Worm (Caenorhabditis elegans): ENCODE results near the gene T22B7.8.

Gene T22B7.8

ce11 chrX:5631626-5632025 is at the start of gene T22B7.8:
T22B7.8 (plus strand) TSS chrX:5631926.
- no peak for TF ChIP-seq him-1 (tag; optimal IDR thresholded peaks at IDR 0.05)
- no peak for TF ChIP-seq dao-5 (tag; optimal IDR thresholded peaks at IDR 0.05)
- TF ChIP-seq W03F9.2 (tag; optimal IDR thresholded peaks at IDR 0.05) = no peak

DNA sequence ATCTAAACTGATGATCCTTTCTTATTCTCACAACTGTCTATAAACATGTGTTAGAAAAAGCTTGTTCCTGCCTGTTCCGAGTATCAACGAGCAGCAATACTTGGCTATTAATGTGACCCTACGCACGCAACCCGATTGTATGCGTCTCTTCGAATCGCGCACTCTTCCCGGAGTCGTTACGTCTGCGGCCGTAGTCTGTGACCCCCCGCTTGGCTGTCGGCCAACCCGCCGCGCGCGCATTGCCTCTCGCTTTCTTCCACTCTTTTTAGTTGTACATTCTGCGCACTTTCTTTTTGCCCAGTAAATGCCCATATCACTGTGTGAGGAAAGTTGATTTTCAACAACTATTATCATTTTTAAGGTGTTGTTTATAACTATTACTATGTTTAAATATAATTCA is 39.9 kb upstream of the T22B7.8 start:
- TF ChIP-seq dao-5 (tag; optimal IDR thresholded peaks at IDR 0.05) (no peak), him-1 (tag; optimal IDR thresholded peaks at IDR 0.05) (no peak), W03F9.2 (tag; optimal IDR thresholded peaks at IDR 0.05) (no peak)

ce11 chrX:5592517-5593183 is 39.1 kb upstream of the T22B7.8 start, which contains the start of gene unc-97:
unc-97 (plus strand) TSS chrX:5593133.
- no peak for TF ChIP-seq W03F9.2 (tag; optimal IDR thresholded peaks at IDR 0.05)
- TF ChIP-seq him-1 (tag; optimal IDR thresholded peaks at IDR 0.05) = no peak
- no peak for TF ChIP-seq dao-5 (tag; optimal IDR thresholded peaks at IDR 0.05)

ce11 chrX:5599224-5599623 is 32.5 kb upstream of the T22B7.8 start, which contains the start of gene sulp-2:
sulp-2 (minus strand) TSS chrX:5599330.
- TF ChIP-seq dao-5 (tag; optimal IDR thresholded peaks at IDR 0.05) (no peak), W03F9.2 (tag; optimal IDR thresholded peaks at IDR 0.05) (no peak), him-1 (tag; optimal IDR thresholded peaks at IDR 0.05) (no peak)

DNA sequence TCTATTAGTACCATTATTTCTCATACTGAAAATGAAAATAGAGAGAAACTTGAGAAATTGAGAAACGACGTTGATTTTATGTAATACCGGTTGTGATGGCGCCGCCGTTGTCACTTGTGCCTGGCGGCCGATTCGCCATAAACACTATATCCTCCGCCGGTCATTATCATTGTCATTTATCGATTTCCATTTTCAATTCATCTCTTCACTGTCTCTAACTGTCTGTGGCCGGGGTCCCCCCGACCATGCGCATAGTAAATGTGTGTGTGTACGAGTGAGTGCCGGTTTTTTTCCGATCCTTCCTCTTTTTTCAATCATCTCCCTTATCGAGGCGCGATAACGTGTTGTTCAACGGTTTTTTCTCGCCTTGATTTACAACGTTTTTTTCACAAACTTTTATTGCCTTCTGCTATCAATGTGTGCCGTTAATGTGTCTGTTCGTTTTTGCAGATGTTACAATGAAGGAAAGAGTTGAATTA is 28.3 kb upstream of the T22B7.8 start, which contains the start of gene F14D12.1:
Gene F14D12.1 (plus strand): TSS at position 429 of the 479 bp plus-strand sequence.
- TF ChIP-seq dao-5 (tag; optimal IDR thresholded peaks at IDR 0.05) = no peak
- TF ChIP-seq him-1 (tag; optimal IDR thresholded peaks at IDR 0.05) = no peak
- no peak for TF ChIP-seq W03F9.2 (tag; optimal IDR thresholded peaks at IDR 0.05)

ce11 chrX:5605049-5605448 is 26.7 kb upstream of the T22B7.8 start:
- TF ChIP-seq dao-5 (tag; optimal IDR thresholded peaks at IDR 0.05) (no peak), him-1 (tag; optimal IDR thresholded peaks at IDR 0.05) (no peak), W03F9.2 (tag; optimal IDR thresholded peaks at IDR 0.05) (no peak)

- TF ChIP-seq W03F9.2 (tag; optimal IDR thresholded peaks at IDR 0.05) = no peak
- no peak for TF ChIP-seq him-1 (tag; optimal IDR thresholded peaks at IDR 0.05)
- no peak for TF ChIP-seq dao-5 (tag; optimal IDR thresholded peaks at IDR 0.05)
Observed at ce11 chrX:5611155-5611554, 20.6 kb upstream of the T22B7.8 start, which contains the start of gene octr-1. octr-1 (minus strand) TSS chrX:5611255.

- no peak for TF ChIP-seq W03F9.2 (tag; optimal IDR thresholded peaks at IDR 0.05)
- no peak for TF ChIP-seq him-1 (tag; optimal IDR thresholded peaks at IDR 0.05)
- no peak for TF ChIP-seq dao-5 (tag; optimal IDR thresholded peaks at IDR 0.05)
Observed at ce11 chrX:5616000-5616399, 15.7 kb upstream of the T22B7.8 start.

DNA sequence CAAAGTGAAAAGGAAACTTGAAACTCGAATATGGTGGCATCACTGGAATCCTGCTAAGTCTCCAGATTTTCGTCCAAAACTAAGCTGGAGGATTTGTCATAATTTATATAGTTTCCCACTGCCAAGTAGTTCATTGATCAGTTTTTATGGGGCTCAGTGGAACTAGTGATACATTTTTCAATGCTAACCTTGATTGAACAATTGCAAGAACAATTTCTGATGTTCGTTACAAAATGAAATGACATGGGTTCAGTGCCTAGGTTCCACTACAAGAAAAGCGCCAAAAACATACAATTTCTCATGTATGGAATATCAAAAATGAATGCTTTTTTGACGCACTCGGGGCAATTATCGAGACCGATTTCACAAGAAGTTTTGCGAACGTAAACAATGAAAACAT is 9.9 kb upstream of the T22B7.8 start:
- TF ChIP-seq dao-5 (tag; optimal IDR thresholded peaks at IDR 0.05) (no peak), him-1 (tag; optimal IDR thresholded peaks at IDR 0.05) (no peak), W03F9.2 (tag; optimal IDR thresholded peaks at IDR 0.05) (no peak)

ce11 chrX:5628432-5628977 is 3.2 kb upstream of the T22B7.8 start:
- no peak for TF ChIP-seq W03F9.2 (tag; optimal IDR thresholded peaks at IDR 0.05)

DNA sequence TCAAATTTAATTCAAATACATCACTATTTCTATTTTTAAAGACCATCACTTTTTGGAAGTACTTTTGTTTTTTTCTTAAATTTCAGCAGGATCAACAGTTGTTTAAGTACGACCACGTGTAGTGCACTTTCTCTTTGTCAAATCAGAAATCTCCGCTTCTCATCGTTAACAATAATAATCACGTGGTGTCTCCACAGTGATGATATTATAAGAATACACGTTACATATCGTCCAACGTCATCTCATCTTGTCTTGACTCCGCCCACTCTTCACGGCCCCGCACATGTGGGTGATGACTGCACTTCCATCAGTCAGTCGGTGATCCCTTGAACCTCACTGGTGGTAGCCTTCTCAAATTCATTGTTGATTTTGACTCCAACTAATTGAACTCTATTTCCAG is 1.8 kb upstream of the T22B7.8 start, which contains the start of gene argn-1:
Gene argn-1 (plus strand): TSS at position 83 of the 400 bp plus-strand sequence.
- TF ChIP-seq him-1 (tag; optimal IDR thresholded peaks at IDR 0.05) (no peak), W03F9.2 (tag; optimal IDR thresholded peaks at IDR 0.05) (no peak), dao-5 (tag; optimal IDR thresholded peaks at IDR 0.05) (no peak)

ce11 chrX:5631008-5631407 is 718 bp upstream of the T22B7.8 start:
- TF ChIP-seq dao-5 (tag; optimal IDR thresholded peaks at IDR 0.05) (no peak), him-1 (tag; optimal IDR thresholded peaks at IDR 0.05) (no peak)

DNA sequence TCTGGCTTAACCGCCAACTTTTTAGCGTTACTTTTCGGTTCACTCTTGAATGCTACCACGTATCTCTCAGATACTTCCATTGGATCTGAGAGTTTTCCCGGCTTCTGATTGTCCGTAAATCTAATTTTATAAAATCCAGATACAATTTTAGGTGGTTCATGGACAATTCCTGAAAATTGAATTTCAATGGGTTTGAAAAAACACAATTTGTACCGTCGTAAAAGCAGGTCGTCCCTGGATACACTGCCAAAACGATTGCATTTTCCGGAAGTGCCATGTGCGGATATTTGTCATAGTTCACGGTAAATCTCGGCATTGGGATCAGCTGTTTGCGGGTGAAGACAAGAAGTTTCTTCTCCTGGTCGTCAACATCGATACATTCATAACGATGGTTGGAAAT is 7.8 kb downstream of the T22B7.8 start:
- TF ChIP-seq him-1 (tag; optimal IDR thresholded peaks at IDR 0.05) (no peak), W03F9.2 (tag; optimal IDR thresholded peaks at IDR 0.05) (no peak), dao-5 (tag; optimal IDR thresholded peaks at IDR 0.05) (no peak)

ce11 chrX:5641315-5641714 is 9.6 kb downstream of the T22B7.8 start, which contains the start of gene T22B7.4:
T22B7.4 (minus strand) TSS chrX:5641415.
- TF ChIP-seq him-1 (tag; optimal IDR thresholded peaks at IDR 0.05) (no peak), dao-5 (tag; optimal IDR thresholded peaks at IDR 0.05) (no peak)

DNA sequence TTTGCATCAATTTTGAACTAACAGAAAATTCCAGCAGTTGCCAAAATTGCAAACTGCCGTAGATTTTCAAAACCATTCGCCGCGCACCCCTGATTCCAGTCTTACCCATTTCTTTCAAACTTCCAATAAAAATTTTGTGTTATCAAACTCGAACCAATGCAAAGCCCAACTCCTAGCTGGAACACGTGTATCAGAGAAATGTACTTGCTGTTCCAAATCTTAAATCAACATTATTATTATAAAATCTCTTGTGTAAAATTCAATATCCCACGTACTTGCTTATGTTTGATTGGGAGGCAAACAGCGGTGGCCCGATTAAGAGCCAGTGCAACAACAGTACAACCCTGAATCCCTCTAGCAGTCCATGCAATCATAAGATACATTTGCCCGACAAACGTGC is 12.4 kb downstream of the T22B7.8 start:
- TF ChIP-seq him-1 (tag; optimal IDR thresholded peaks at IDR 0.05) (no peak), dao-5 (tag; optimal IDR thresholded peaks at IDR 0.05) (no peak), W03F9.2 (tag; optimal IDR thresholded peaks at IDR 0.05) (no peak)

Data from whole organism, L4/young adult.